Fruit fly (Drosophila melanogaster) whole organism, embryonic: Measurements from ENCODE around the gene senju.

Experiments used
- Abd-B ChIP-seq: fragments of 200-800 bp; sonication (Bioruptor generic); optimal IDR thresholded peaks from 2 replicates; lab custom pipeline; 2018; ENCODE audit warnings: missing biosample characterization, mild to moderate bottlenecking, missing genetic modification characterization, moderate library complexity
- Awh ChIP-seq: fragments of 200-800 bp; sonication (Bioruptor generic); IDR thresholded peaks from 2 replicates; pipeline ENCODE4, ENCODE4 v1.3.6; 2022; ENCODE audit warnings: missing biosample characterization, missing genetic modification characterization
- CG10321 ChIP-seq: fragments of 200-800 bp; sonication (Bioruptor generic); IDR thresholded peaks from 2 replicates; pipeline ENCODE4 v1.3.6; 2022; ENCODE audit warnings: missing biosample characterization, missing genetic modification characterization
- CG10543 ChIP-seq: fragments of 200-800 bp; sonication (Bioruptor generic); optimal IDR thresholded peaks from 3 replicates; lab custom pipeline; 2017; ENCODE audit warnings: missing biosample characterization, mild to moderate bottlenecking, missing genetic modification characterization, moderate library complexity
- CG10959 ChIP-seq: fragments of 200-800 bp; sonication (Bioruptor generic); IDR thresholded peaks from 2 replicates; pipeline ENCODE4 v1.3.6; 2022; ENCODE audit warnings: missing biosample characterization, missing genetic modification characterization
- CG11560 ChIP-seq: fragments of 200-800 bp; sonication (Bioruptor generic); IDR thresholded peaks from 3 replicates; pipeline ENCODE4 v1.3.6; 2022; ENCODE audit warnings: missing biosample characterization, missing genetic modification characterization
- CG1233 ChIP-seq: fragments of 200-800 bp; sonication (Bioruptor generic); optimal IDR thresholded peaks from 4 replicates; lab custom pipeline; 2018; ENCODE audit warnings: missing biosample characterization, mild to moderate bottlenecking, missing genetic modification characterization
- CG14710 ChIP-seq: fragments of 200-800 bp; sonication (Bioruptor generic); optimal IDR thresholded peaks from 3 replicates; lab custom pipeline; 2019; ENCODE audit warnings: missing biosample characterization, mild to moderate bottlenecking, missing genetic modification characterization, moderate library complexity
- CG1603 ChIP-seq: fragments of 200-800 bp; sonication (Bioruptor generic); optimal IDR thresholded peaks from 2 replicates; lab custom pipeline; 2019; ENCODE audit warnings: missing biosample characterization, mild to moderate bottlenecking, missing genetic modification characterization, moderate library complexity
- CG17829 ChIP-seq: fragments of 200-800 bp; optimal IDR thresholded peaks from 2 replicates; lab custom pipeline; 2019; ENCODE audit warnings: missing biosample characterization, mild to moderate bottlenecking, missing genetic modification characterization, moderate library complexity
- CG2678 ChIP-seq: fragments of 200-800 bp; sonication (Bioruptor generic); optimal IDR thresholded peaks from 3 replicates; lab custom pipeline; 2019; ENCODE audit warnings: missing biosample characterization, mild to moderate bottlenecking, missing genetic modification characterization, moderate library complexity
- CG31441 ChIP-seq: fragments of 200-800 bp; sonication (Bioruptor generic); IDR thresholded peaks from 2 replicates; pipeline ENCODE4 v1.3.6; 2022; ENCODE audit warnings: missing biosample characterization, missing genetic modification characterization
- CG3281 ChIP-seq: fragments of 200-800 bp; sonication (Bioruptor generic); optimal IDR thresholded peaks from 3 replicates; lab custom pipeline; 2017; ENCODE audit warnings: missing biosample characterization, mild to moderate bottlenecking, missing genetic modification characterization
- CG4360 ChIP-seq: fragments of 200-800 bp; sonication (Bioruptor generic); IDR thresholded peaks from 2 replicates; pipeline ENCODE4 v1.3.6; 2022; ENCODE audit warnings: missing biosample characterization, missing genetic modification characterization
- CG4617 ChIP-seq: fragments of 200-800 bp; sonication (Bioruptor generic); optimal IDR thresholded peaks from 3 replicates; lab custom pipeline; 2016; ENCODE audit warnings: missing biosample characterization, missing genetic modification characterization, borderline replicate concordance
- CG7987 ChIP-seq: fragments of 200-800 bp; sonication (Bioruptor generic); optimal IDR thresholded peaks from 2 replicates; lab custom pipeline; 2018; ENCODE audit warnings: missing biosample characterization, mild to moderate bottlenecking, missing genetic modification characterization, moderate library complexity
- CG8924 ChIP-seq: fragments of 200-800 bp; optimal IDR thresholded peaks from 3 replicates; lab custom pipeline; 2019; ENCODE audit warnings: missing biosample characterization, mild to moderate bottlenecking, missing genetic modification characterization, moderate library complexity
- CG9437 ChIP-seq: fragments of 200-800 bp; sonication (Bioruptor generic); optimal IDR thresholded peaks from 2 replicates; lab custom pipeline; 2018; ENCODE audit warnings: missing biosample characterization, mild to moderate bottlenecking, missing genetic modification characterization
- CG9797 ChIP-seq: fragments of 200-800 bp; sonication (Bioruptor generic); optimal IDR thresholded peaks from 3 replicates; lab custom pipeline; 2018; ENCODE audit warnings: missing biosample characterization, mild to moderate bottlenecking, missing genetic modification characterization
- CTCF ChIP-seq: fragments of 200-800 bp; sonication (Bioruptor generic); optimal IDR thresholded peaks from 2 replicates; lab custom pipeline; 2017; ENCODE audit warnings: missing biosample characterization, mild to moderate bottlenecking, missing genetic modification characterization, moderate library complexity
- D19B ChIP-seq: fragments of 200-800 bp; sonication (Bioruptor generic); optimal IDR thresholded peaks from 2 replicates; lab custom pipeline; 2017; ENCODE audit warnings: missing biosample characterization, mild to moderate bottlenecking, missing genetic modification characterization
- Ets65A ChIP-seq: fragments of 200-800 bp; sonication (Bioruptor generic); peaks from one replicate; lab custom pipeline; 2016; ENCODE audit warnings: missing biosample characterization, missing genetic modification characterization
- Ets97D ChIP-seq: fragments of 200-800 bp; sonication (Bioruptor generic); optimal IDR thresholded peaks from 3 replicates; lab custom pipeline; 2016; ENCODE audit warnings: missing biosample characterization, missing genetic modification characterization
- Fer2 ChIP-seq: fragments of 200-800 bp; sonication (Bioruptor generic); optimal IDR thresholded peaks from 2 replicates; lab custom pipeline; 2018; ENCODE audit warnings: missing biosample characterization, mild to moderate bottlenecking, missing genetic modification characterization, moderate library complexity
- H2.0 ChIP-seq: fragments of 200-800 bp; sonication (Bioruptor generic); IDR thresholded peaks from 2 replicates; pipeline ENCODE4 v1.3.6; 2022; ENCODE audit warnings: missing biosample characterization, missing genetic modification characterization
- Hr78 ChIP-seq, 2 experiments: fragments of 200-800 bp in 1 of 2; fragments of >200 bp in 1 of 2; sonication (Bioruptor generic) in 1 of 2; optimal IDR thresholded peaks; 2 replicates each; lab custom pipeline; 2017 to 2019; ENCODE audit warnings: missing biosample characterization in 2 of 2, missing genetic modification characterization in 2 of 2, mild to moderate bottlenecking in 1 of 2, moderate library complexity in 1 of 2
- Jarid2 ChIP-seq: fragments of 200-800 bp; sonication (Bioruptor generic); optimal IDR thresholded peaks from 3 replicates; lab custom pipeline; 2017; ENCODE audit warnings: mild to moderate bottlenecking, missing biosample characterization, missing genetic modification reagents, missing genetic modification characterization
- MESR4 ChIP-seq: fragments of 200-800 bp; sonication (Bioruptor generic); optimal IDR thresholded peaks from 2 replicates; lab custom pipeline; 2018; ENCODE audit warnings: missing biosample characterization, mild to moderate bottlenecking, missing genetic modification characterization, moderate library complexity
- Usf ChIP-seq: fragments of 200-800 bp; sonication (Bioruptor generic); optimal IDR thresholded peaks from 2 replicates; lab custom pipeline; 2017; ENCODE audit warnings: missing genotype, missing biosample characterization, missing genetic modification characterization
- Xbp1 ChIP-seq: fragments of 200-800 bp; sonication (Bioruptor generic); optimal IDR thresholded peaks from 3 replicates; lab custom pipeline; 2016; ENCODE audit warnings: missing biosample characterization, mild to moderate bottlenecking, missing genetic modification characterization
- amos ChIP-seq: fragments of 200-800 bp; sonication (Bioruptor generic); IDR thresholded peaks from 2 replicates; pipeline ENCODE4 v1.3.6; 2022; ENCODE audit warnings: missing biosample characterization, missing genetic modification characterization; ENCODE audit not compliant: partially characterized antibody
- ase ChIP-seq: fragments of 200-800 bp; sonication (Bioruptor generic); IDR thresholded peaks from 3 replicates; pipeline ENCODE4 v1.3.6; 2022; ENCODE audit warnings: missing biosample characterization, missing genetic modification characterization
- ato ChIP-seq: fragments of 200-800 bp; sonication (Bioruptor generic); IDR thresholded peaks from 2 replicates; pipeline ENCODE4 v1.3.6; 2022; ENCODE audit warnings: missing biosample characterization, missing genetic modification characterization; ENCODE audit not compliant: partially characterized antibody
- caup ChIP-seq: fragments of 200-800 bp; sonication (Bioruptor generic); optimal IDR thresholded peaks from 3 replicates; lab custom pipeline; 2017; ENCODE audit warnings: missing biosample characterization, mild to moderate bottlenecking, missing genetic modification characterization, moderate library complexity; ENCODE audit not compliant: severe bottlenecking
- chn ChIP-seq: fragments of 200-800 bp; sonication (Bioruptor generic); optimal IDR thresholded peaks from 2 replicates; lab custom pipeline; 2016; ENCODE audit warnings: missing biosample characterization, missing genetic modification characterization
- da ChIP-seq: fragments of 200-800 bp; sonication (Bioruptor generic); optimal IDR thresholded peaks from 2 replicates; lab custom pipeline; 2016; ENCODE audit warnings: missing biosample characterization, missing genetic modification characterization
- hb ChIP-seq: fragments of 200-800 bp; sonication (Bioruptor generic); IDR thresholded peaks from 3 replicates; pipeline ENCODE4 v1.3.6; 2022; ENCODE audit warnings: missing biosample characterization, missing genetic modification characterization; ENCODE audit not compliant: partially characterized antibody
- hbn ChIP-seq: fragments of 200-800 bp; sonication (Bioruptor generic); IDR thresholded peaks from 2 replicates; pipeline ENCODE4 v1.3.6; 2022; ENCODE audit warnings: missing biosample characterization, missing genetic modification characterization; ENCODE audit not compliant: partially characterized antibody
- her ChIP-seq: fragments of 200-800 bp; sonication (Bioruptor generic); optimal IDR thresholded peaks from 2 replicates; lab custom pipeline; 2016; ENCODE audit warnings: missing biosample characterization, missing genetic modification characterization
- lmd ChIP-seq: fragments of 200-800 bp; sonication (Bioruptor generic); IDR thresholded peaks from 2 replicates; pipeline ENCODE4 v1.3.6; 2022; ENCODE audit warnings: missing biosample characterization, missing genetic modification characterization
- mam ChIP-seq: fragments of 200-800 bp; sonication (Bioruptor generic); optimal IDR thresholded peaks from 3 replicates; lab custom pipeline; 2016; ENCODE audit warnings: missing biosample characterization, missing genetic modification characterization
- nerfin-2 ChIP-seq: fragments of 200-800 bp; sonication (Bioruptor generic); IDR thresholded peaks from 2 replicates; pipeline ENCODE4 v1.3.6; 2022; ENCODE audit warnings: missing biosample characterization, missing genetic modification characterization; ENCODE audit not compliant: partially characterized antibody
- pnt ChIP-seq: fragments of 200-800 bp; sonication (Bioruptor generic); optimal IDR thresholded peaks from 3 replicates; lab custom pipeline; 2016; ENCODE audit warnings: missing biosample characterization, missing genetic modification characterization
- ranshi ChIP-seq: fragments of 200-800 bp; sonication (Bioruptor generic); IDR thresholded peaks from 2 replicates; pipeline ENCODE4 v1.3.6; 2022; ENCODE audit warnings: missing biosample characterization, missing genetic modification characterization
- schlank ChIP-seq: fragments of 200-800 bp; sonication (Bioruptor generic); optimal IDR thresholded peaks from 2 replicates; lab custom pipeline; 2018; ENCODE audit warnings: missing biosample characterization, mild to moderate bottlenecking, missing genetic modification characterization
- twi ChIP-seq: fragments of 200-800 bp; optimal IDR thresholded peaks from 2 replicates; lab custom pipeline; 2019; ENCODE audit warnings: missing biosample characterization, mild to moderate bottlenecking, missing genetic modification characterization, moderate library complexity
- wdn ChIP-seq: fragments of 200-800 bp; sonication (Bioruptor generic); IDR thresholded peaks from 2 replicates; pipeline ENCODE4 v1.3.6; 2022; ENCODE audit warnings: missing biosample characterization, missing genetic modification characterization
- wor ChIP-seq: fragments of 200-800 bp; sonication (Bioruptor generic); IDR thresholded peaks from 2 replicates; pipeline ENCODE4 v1.3.6; 2022; ENCODE audit warnings: missing biosample characterization, missing genetic modification characterization

The senju gene

DNA sequence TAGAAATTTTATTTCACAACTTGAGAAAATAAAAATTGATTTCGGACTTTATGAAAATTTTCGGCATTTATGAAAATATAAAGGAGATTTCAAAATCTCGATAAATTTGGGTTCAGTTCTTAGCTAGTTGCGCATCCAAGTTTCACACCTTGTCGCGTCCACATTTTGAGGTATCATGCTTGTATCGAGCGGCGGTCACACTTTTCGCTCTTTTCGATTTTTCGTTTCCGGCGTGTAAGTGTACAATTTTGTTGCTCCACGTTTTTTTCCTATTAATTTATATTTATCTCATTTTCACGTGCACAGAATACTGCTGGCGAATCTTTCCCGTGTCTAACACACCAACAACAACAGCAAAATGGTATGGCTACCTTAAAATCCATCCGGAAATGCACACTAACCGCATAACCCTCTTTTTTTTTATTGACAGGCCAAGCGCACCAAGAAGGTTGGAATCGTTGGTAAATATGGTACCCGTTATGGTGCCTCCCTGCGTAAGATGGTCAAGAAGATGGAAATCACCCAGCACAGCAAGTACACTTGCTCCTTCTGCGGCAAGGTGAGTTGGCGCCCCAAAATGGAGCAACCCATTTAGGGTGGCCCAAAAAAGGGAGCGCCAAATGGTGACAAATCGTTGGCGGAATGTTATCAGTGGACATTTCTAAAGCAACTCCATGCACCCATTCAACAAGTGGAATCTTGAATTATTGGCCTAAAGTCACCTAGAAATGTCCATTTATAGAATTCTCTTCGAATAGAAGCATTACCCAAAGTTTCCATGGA, 18.3 kb downstream of the senju start, which contains the start of gene RpL37A (continued):
- TF ChIP-seq Xbp1 (GFP tag; lab: Kevin White, UChicago) = peak; percentile 75
- peak; percentile 69 for TF ChIP-seq CG8924
- peak; percentile 64 for TF ChIP-seq D19B (GFP tag; lab: Kevin White, UChicago)
- TF ChIP-seq Ets65A (GFP tag; lab: Kevin White, UChicago) = peak; percentile 98
- peak; percentile 77; the same call in 1 of the 2 replicates for TF ChIP-seq ranshi (GFP tag; lab: Robert Waterston, UW)
- no peak for TF ChIP-seq Abd-B (GFP tag; lab: Kevin White, UChicago)
- TF ChIP-seq CG11560 (tag; lab: Robert Waterston, UW) = no peak; the same call in 2 of the 3 replicates
- TF ChIP-seq lmd = no peak
- peak; percentile 31; the same call in 1 of the 2 replicates for TF ChIP-seq hbn (GFP tag; lab: Robert Waterston, UW)
- TF ChIP-seq schlank = peak; percentile 82
- TF ChIP-seq CG3281 (GFP tag; lab: Kevin White, UChicago) = peak; percentile 89
- no peak for TF ChIP-seq CG4360
- TF ChIP-seq ato = no peak
- peak; percentile 70 for TF ChIP-seq CTCF (GFP tag; lab: Kevin White, UChicago)
- peak; percentile 83 for TF ChIP-seq CG31441
- TF ChIP-seq twi (tag; lab: Kevin White, UChicago) = peak; percentile 53
- TF ChIP-seq CG10959 = no peak
- TF ChIP-seq chn (GFP tag; lab: Kevin White, UChicago) = peak; percentile 38
- peak; percentile 41 for TF ChIP-seq Fer2 (tag; lab: Kevin White, UChicago)
- TF ChIP-seq CG4617 (GFP tag; lab: Kevin White, UChicago) = peak; percentile 41
- TF ChIP-seq Usf = peak; percentile 41
- TF ChIP-seq CG10543 = peak; percentile 81
- peak; percentile 80 for TF ChIP-seq Jarid2 (GFP tag; lab: Kevin White, UChicago)
- TF ChIP-seq Awh = peak; percentile 53; the same call in 1 of the 2 replicates
- peak; percentile 74 for TF ChIP-seq CG2678 (tag; lab: Kevin White, UChicago)
- peak; percentile 95 for TF ChIP-seq caup (GFP tag; lab: Kevin White, UChicago)
- peak; percentile 92 for TF ChIP-seq her (GFP tag; lab: Kevin White, UChicago)
- peak; percentile 76 for TF ChIP-seq da
- no peak for TF ChIP-seq pnt (GFP tag; lab: Kevin White, UChicago)
- peak; percentile 57; the same call in 1 of the 3 replicates for TF ChIP-seq ase (GFP tag; lab: Robert Waterston, UW)
- TF ChIP-seq CG1233 (GFP tag; lab: Kevin White, UChicago) = peak; percentile 78
- peak; percentile 56 for TF ChIP-seq CG9437
- peak; percentile 99 for TF ChIP-seq Ets97D (GFP tag; lab: Kevin White, UChicago)
- TF ChIP-seq CG17829 (tag; lab: Kevin White, UChicago) = peak; percentile 84
- TF ChIP-seq CG14710 (tag; lab: Kevin White, UChicago) = peak; percentile 84
- TF ChIP-seq CG10321 (GFP tag; lab: Robert Waterston, UW) = peak; percentile 58; the same call in 1 of the 2 replicates
- TF ChIP-seq hb (GFP tag; lab: Robert Waterston, UW) = no peak
- TF ChIP-seq mam (GFP tag; lab: Kevin White, UChicago) = peak; percentile 69
- TF ChIP-seq CG7987 (GFP tag; lab: Kevin White, UChicago) = peak; percentile 96
- peak in 1 of 2 experiments; percentile 29 for TF ChIP-seq Hr78 (GFP tag; optimal IDR thresholded peaks at IDR 0.05; lab: Kevin White, UChicago)
- peak; percentile 76 for TF ChIP-seq CG1603 (tag; lab: Kevin White, UChicago)
- no peak for TF ChIP-seq wor (GFP tag; lab: Robert Waterston, UW)
- TF ChIP-seq CG9797 (GFP tag; lab: Kevin White, UChicago) = peak; percentile 96
- TF ChIP-seq MESR4 (GFP tag; lab: Kevin White, UChicago) = peak; percentile 98
- TF ChIP-seq amos (GFP tag; lab: Robert Waterston, UW) = peak; percentile 48
- peak; percentile 56; the same call in 1 of the 2 replicates for TF ChIP-seq wdn (GFP tag; lab: Robert Waterston, UW)
- TF ChIP-seq nerfin-2 (GFP tag; lab: Robert Waterston, UW) = no peak
- TF ChIP-seq H2.0 (GFP tag; lab: Robert Waterston, UW) = peak; percentile 58; the same call in 1 of the 2 replicates
